Fruit fly (Drosophila melanogaster) whole organism, pupa: ENCODE data around the gene Mpp6.

Experiments used
- CG10348 ChIP-seq: fragments of 200-800 bp; sonication (Bioruptor generic); IDR thresholded peaks from 2 replicates; pipeline ENCODE4 v1.3.6; 2022; ENCODE audit warnings: missing biosample characterization, missing genetic modification characterization
- CG12605 ChIP-seq: fragments of 200-800 bp; sonication (Bioruptor generic); IDR thresholded peaks from 2 replicates; pipeline ENCODE4 v1.3.6; 2022; ENCODE audit warnings: missing biosample characterization, missing genetic modification characterization
- CG13204 ChIP-seq: fragments of 200-800 bp; sonication (Bioruptor generic); optimal IDR thresholded peaks from 2 replicates; lab custom pipeline; 2018; ENCODE audit warnings: missing biosample characterization, mild to moderate bottlenecking, missing genetic modification characterization, moderate library complexity
- CG14655 ChIP-seq: fragments of 200-800 bp; sonication (Bioruptor generic); optimal IDR thresholded peaks from 3 replicates; lab custom pipeline; 2017; ENCODE audit warnings: mild to moderate bottlenecking, missing biosample characterization, missing genetic modification reagents, missing genetic modification characterization
- CG15710 ChIP-seq: fragments of 200-800 bp; sonication (Bioruptor generic); optimal IDR thresholded peaks from 2 replicates; lab custom pipeline; 2018; ENCODE audit warnings: missing biosample characterization, mild to moderate bottlenecking, missing genetic modification characterization, moderate library complexity
- CG17806 ChIP-seq: fragments of 200-800 bp; sonication (Bioruptor generic); optimal IDR thresholded peaks from 2 replicates; lab custom pipeline; 2018; ENCODE audit warnings: missing biosample characterization, mild to moderate bottlenecking, missing genetic modification characterization, moderate library complexity
- CG32121 ChIP-seq: fragments of 200-800 bp; sonication (Bioruptor generic); IDR thresholded peaks from 2 replicates; pipeline ENCODE4 v1.3.6; 2022; ENCODE audit warnings: missing biosample characterization, missing genetic modification characterization
- CG34367 ChIP-seq: fragments of 200-800 bp; sonication (Bioruptor generic); optimal IDR thresholded peaks from 2 replicates; lab custom pipeline; 2018; ENCODE audit warnings: missing biosample characterization, mild to moderate bottlenecking, missing genetic modification characterization
- CG4496 ChIP-seq: fragments of 200-800 bp; sonication (Bioruptor generic); IDR thresholded peaks from 3 replicates; pipeline ENCODE4 v1.3.6; 2022; ENCODE audit warnings: missing biosample characterization, missing genetic modification characterization
- CG8159 ChIP-seq: fragments of 200-800 bp; sonication (Bioruptor generic); optimal IDR thresholded peaks from 3 replicates; lab custom pipeline; 2018; ENCODE audit warnings: missing biosample characterization, mild to moderate bottlenecking, missing genetic modification characterization, moderate library complexity
- CG8301 ChIP-seq: fragments of 200-800 bp; sonication (Bioruptor generic); optimal IDR thresholded peaks from 2 replicates; lab custom pipeline; 2018; ENCODE audit warnings: missing biosample characterization, mild to moderate bottlenecking, missing genetic modification characterization
- CG9948 ChIP-seq: fragments of 200-800 bp; sonication (Bioruptor generic); optimal IDR thresholded peaks from 2 replicates; lab custom pipeline; 2018; ENCODE audit warnings: missing biosample characterization, mild to moderate bottlenecking, missing genetic modification characterization, moderate library complexity
- D1 ChIP-seq: fragments of 200-800 bp; sonication (Bioruptor generic); optimal IDR thresholded peaks from 2 replicates; lab custom pipeline; 2018; ENCODE audit warnings: missing biosample characterization, mild to moderate bottlenecking, missing genetic modification characterization, moderate library complexity
- EcR ChIP-seq: fragments of 200-800 bp; sonication (Bioruptor generic); optimal IDR thresholded peaks from 3 replicates; lab custom pipeline; 2019; ENCODE audit warnings: missing biosample characterization, missing genetic modification characterization, mild to moderate bottlenecking, moderate library complexity, missing genetic modification reagents
- Ets98B ChIP-seq: fragments of 200-800 bp; sonication (Bioruptor generic); IDR thresholded peaks from 2 replicates; pipeline ENCODE4 v1.3.6; 2022; ENCODE audit warnings: missing biosample characterization, missing genetic modification characterization
- Pif1A ChIP-seq: fragments of 200-800 bp; sonication (Bioruptor generic); optimal IDR thresholded peaks from 3 replicates; lab custom pipeline; 2016; ENCODE audit warnings: missing biosample characterization, missing genetic modification characterization
- Pif1B ChIP-seq: fragments of 200-800 bp; sonication (Bioruptor generic); optimal IDR thresholded peaks from 3 replicates; lab custom pipeline; 2016; ENCODE audit warnings: missing biosample characterization, missing genetic modification characterization
- Snoo ChIP-seq: fragments of 200-800 bp; sonication (Bioruptor generic); optimal IDR thresholded peaks from 3 replicates; lab custom pipeline; 2017; ENCODE audit warnings: missing biosample characterization, mild to moderate bottlenecking, missing genetic modification characterization, inconsistent platforms
- fd96Ca ChIP-seq: fragments of 200-800 bp; sonication (Bioruptor generic); IDR thresholded peaks from 3 replicates; pipeline ENCODE4 v1.3.6; 2022; ENCODE audit warnings: missing biosample characterization, missing genetic modification characterization
- gl ChIP-seq: fragments of 200-800 bp; sonication (Bioruptor generic); optimal IDR thresholded peaks from 2 replicates; lab custom pipeline; 2018; ENCODE audit warnings: missing biosample characterization, mild to moderate bottlenecking, missing genetic modification characterization
- rn ChIP-seq: fragments of 200-800 bp; sonication (Bioruptor generic); IDR thresholded peaks from 2 replicates; pipeline ENCODE4 v1.3.6; 2022; ENCODE audit warnings: missing biosample characterization, missing genetic modification characterization

The Mpp6 gene

dm6 chr2L:21196511-21196910 lies 40.4 kb downstream of the Mpp6 start:
- TF ChIP-seq CG4496 (GFP tag; lab: Robert Waterston, UW), result 0 out of 3 replicates have a peak, but pooled peaks have one; percentile 23
- TF ChIP-seq Pif1B (GFP tag; lab: Kevin White, UChicago), result no peak
- peak; percentile 17 for TF ChIP-seq CG17806 (tag; lab: Kevin White, UChicago)
- TF ChIP-seq gl (tag; lab: Kevin White, UChicago), result no peak
- TF ChIP-seq CG15710, result no peak
- TF ChIP-seq CG13204 (GFP tag; lab: Kevin White, UChicago), result no peak
- TF ChIP-seq Snoo, result no peak
- TF ChIP-seq CG9948, result peak; percentile 50
- TF ChIP-seq CG8159 (tag; lab: Kevin White, UChicago), result peak; percentile 45
- peak; percentile 17 for TF ChIP-seq CG34367 (tag; lab: Kevin White, UChicago)
- no peak for TF ChIP-seq D1 (tag; lab: Kevin White, UChicago)
- TF ChIP-seq CG8301, result peak; percentile 58
- no peak for TF ChIP-seq Ets98B (GFP tag; lab: Robert Waterston, UW)
- 0 out of 3 replicates have a peak, but pooled peaks have one; percentile 20 for TF ChIP-seq fd96Ca (GFP tag; lab: Robert Waterston, UW)
- TF ChIP-seq rn (GFP tag; lab: Robert Waterston, UW), result no peak
- TF ChIP-seq CG12605, result no peak
- TF ChIP-seq Pif1A (GFP tag; lab: Kevin White, UChicago), result peak; percentile 20
- no peak for TF ChIP-seq EcR (GFP tag; lab: Kevin White, UChicago)
- TF ChIP-seq CG10348 (GFP tag; lab: Robert Waterston, UW), result no peak
- TF ChIP-seq CG14655 (GFP tag; lab: Kevin White, UChicago), result peak; percentile 59
- TF ChIP-seq CG32121 (GFP tag; lab: Robert Waterston, UW), result peak; percentile 47; the same call in 1 of the 2 replicates
- TF ChIP-seq, all 21 proteins: peak for 10

dm6 chr2L:21197178-21197577 lies 41.1 kb downstream of the Mpp6 start:
- TF ChIP-seq CG34367 (tag; lab: Kevin White, UChicago) (no peak), CG4496 (GFP tag; lab: Robert Waterston, UW) (peak; percentile 60; the same call in 1 of the 3 replicates), CG17806 (tag; lab: Kevin White, UChicago) (peak; percentile 47), rn (GFP tag; lab: Robert Waterston, UW) (peak; percentile 55), CG8159 (tag; lab: Kevin White, UChicago) (peak; percentile 26), Pif1B (GFP tag; lab: Kevin White, UChicago) (peak; percentile 30), Snoo (no peak), Ets98B (GFP tag; lab: Robert Waterston, UW) (peak; percentile 42; the same call in 1 of the 2 replicates), CG12605 (no peak), EcR (GFP tag; lab: Kevin White, UChicago) (no peak), CG32121 (GFP tag; lab: Robert Waterston, UW) (peak; percentile 52), CG9948 (peak; percentile 40), fd96Ca (GFP tag; lab: Robert Waterston, UW) (no peak), gl (tag; lab: Kevin White, UChicago) (no peak), CG10348 (GFP tag; lab: Robert Waterston, UW) (no peak), CG14655 (GFP tag; lab: Kevin White, UChicago) (peak; percentile 53), Pif1A (GFP tag; lab: Kevin White, UChicago) (peak; percentile 18), CG8301 (peak; percentile 45)

dm6 chr2L:21198633-21199264 lies 42.7 kb downstream of the Mpp6 start, which contains the start of gene Ret:
TSS of gene Ret (minus strand) at chr2L:21198762.
- TF ChIP-seq CG4496 (GFP tag; lab: Robert Waterston, UW) (peak; percentile 52; the same call in 1 of the 3 replicates), CG14655 (GFP tag; lab: Kevin White, UChicago) (no peak)
- TF ChIP-seq, all 21 proteins: peak for 1

- TF ChIP-seq CG14655 (GFP tag; lab: Kevin White, UChicago) (no peak), D1 (tag; lab: Kevin White, UChicago) (no peak), CG9948 (no peak), CG17806 (tag; lab: Kevin White, UChicago) (no peak), EcR (GFP tag; lab: Kevin White, UChicago) (no peak), CG8159 (tag; lab: Kevin White, UChicago) (no peak), rn (GFP tag; lab: Robert Waterston, UW) (no peak)
These were observed 44.2 kb downstream of the Mpp6 start, which contains the start of gene CG31624 for dm6 chr2L:21200275-21200674. TSS of gene CG31624 (minus strand) at chr2L:21200375.

- TF ChIP-seq CG9948 (no peak), CG8159 (tag; lab: Kevin White, UChicago) (no peak), Ets98B (GFP tag; lab: Robert Waterston, UW) (no peak), CG13204 (GFP tag; lab: Kevin White, UChicago) (no peak), Snoo (no peak), D1 (tag; lab: Kevin White, UChicago) (no peak), CG34367 (tag; lab: Kevin White, UChicago) (no peak), CG15710 (no peak), Pif1A (GFP tag; lab: Kevin White, UChicago) (no peak), CG32121 (GFP tag; lab: Robert Waterston, UW) (no peak), Pif1B (GFP tag; lab: Kevin White, UChicago) (no peak), EcR (GFP tag; lab: Kevin White, UChicago) (no peak)
These were observed 46.6 kb downstream of the Mpp6 start, which contains the start of gene CG31988 for dm6 chr2L:21202702-21203101. TSS of gene CG31988 (minus strand) at chr2L:21202802.

dm6 chr2L:21206193-21206592 lies 50.1 kb downstream of the Mpp6 start, which contains the start of gene clumsy:
TSS of gene clumsy (plus strand) at chr2L:21206493.
- no peak for TF ChIP-seq CG12605
- TF ChIP-seq rn (GFP tag; lab: Robert Waterston, UW), result no peak
- TF ChIP-seq CG17806 (tag; lab: Kevin White, UChicago), result no peak
- no peak for TF ChIP-seq CG14655 (GFP tag; lab: Kevin White, UChicago)
- TF ChIP-seq CG4496 (GFP tag; lab: Robert Waterston, UW), result 0 out of 3 replicates have a peak, but pooled peaks have one; percentile 23
- no peak for TF ChIP-seq CG8159 (tag; lab: Kevin White, UChicago)
- no peak for TF ChIP-seq fd96Ca (GFP tag; lab: Robert Waterston, UW)
